Fruit fly (Drosophila melanogaster) whole organism, pupa: Measurements from ENCODE around the gene Nsf2.

Experiments used
- CG13204 ChIP-seq: fragments of 200-800 bp; sonication (Bioruptor generic); optimal IDR thresholded peaks from 2 replicates; lab custom pipeline; 2018; ENCODE audit warnings: missing biosample characterization, mild to moderate bottlenecking, missing genetic modification characterization, moderate library complexity
- CG14655 ChIP-seq: fragments of 200-800 bp; sonication (Bioruptor generic); optimal IDR thresholded peaks from 3 replicates; lab custom pipeline; 2017; ENCODE audit warnings: mild to moderate bottlenecking, missing biosample characterization, missing genetic modification reagents, missing genetic modification characterization
- Ets98B ChIP-seq: fragments of 200-800 bp; sonication (Bioruptor generic); IDR thresholded peaks from 2 replicates; pipeline ENCODE4 v1.3.6; 2022; ENCODE audit warnings: missing biosample characterization, missing genetic modification characterization
- Pif1B ChIP-seq: fragments of 200-800 bp; sonication (Bioruptor generic); optimal IDR thresholded peaks from 3 replicates; lab custom pipeline; 2016; ENCODE audit warnings: missing biosample characterization, missing genetic modification characterization

DNA sequence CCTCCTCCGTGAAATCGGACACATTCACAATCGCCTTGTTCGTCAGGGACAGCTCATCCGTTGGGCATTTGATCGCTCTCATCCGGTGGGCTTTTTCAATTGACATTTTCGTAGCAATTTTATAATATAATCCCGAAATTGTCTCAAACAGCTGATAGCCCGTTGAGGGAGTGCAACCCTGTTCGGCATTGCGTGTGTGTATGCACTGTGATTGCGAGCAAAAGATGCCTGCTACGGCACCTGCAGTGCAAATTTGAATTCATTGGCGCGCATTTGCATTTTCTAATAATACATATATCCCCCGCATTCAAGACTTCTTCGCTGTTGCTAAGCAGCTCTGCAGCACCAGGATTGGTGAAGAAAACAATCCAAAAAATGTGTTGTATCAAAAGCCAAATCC, at the start of gene Nsf2:
- TF ChIP-seq CG13204 (GFP tag; lab: Kevin White, UChicago) (no peak), Pif1B (GFP tag; lab: Kevin White, UChicago) (no peak), CG14655 (no peak), Ets98B (GFP tag; lab: Robert Waterston, UW) (no peak)
